Fruit fly (Drosophila melanogaster): Measurements from ENCODE around the gene Nsun2.

dm6 chrX:4119582-4119981, 6.0 kb upstream of the Nsun2 start:
- TF ChIP-seq fkh (GFP tag; optimal IDR thresholded peaks at IDR 0.05) (no peak), CG1621 (tag; optimal IDR thresholded peaks at IDR 0.05) (no peak), CG6808 (GFP tag; optimal IDR thresholded peaks at IDR 0.05) (no peak), lz (GFP tag; optimal IDR thresholded peaks at IDR 0.05) (no peak), Met (GFP tag; optimal IDR thresholded peaks at IDR 0.05) (no peak), CG16779 (tag; optimal IDR thresholded peaks at IDR 0.05) (no peak), Hr38 (GFP tag; optimal IDR thresholded peaks at IDR 0.05) (no peak)
